Fruit fly (Drosophila melanogaster) whole organism, embryonic: ENCODE measurements around the gene Pss.

Experiments used
- ATbp ChIP-seq: fragments of 200-800 bp; sonication (Bioruptor generic); optimal IDR thresholded peaks from 2 replicates; lab custom pipeline; 2017; ENCODE audit warnings: missing biosample characterization, mild to moderate bottlenecking, missing genetic modification characterization, missing genetic modification reagents
- CG10267 ChIP-seq: fragments of 200-800 bp; sonication (Bioruptor generic); optimal IDR thresholded peaks from 2 replicates; lab custom pipeline; 2018; ENCODE audit warnings: missing biosample characterization, mild to moderate bottlenecking, missing genetic modification characterization, moderate library complexity
- CG10979 ChIP-seq: fragments of 200-800 bp; sonication (Bioruptor generic); optimal IDR thresholded peaks from 2 replicates; lab custom pipeline; 2018; ENCODE audit warnings: missing biosample characterization, mild to moderate bottlenecking, missing genetic modification characterization, moderate library complexity
- CG12104 ChIP-seq: fragments of 200-800 bp; sonication (Bioruptor generic); optimal IDR thresholded peaks from 3 replicates; lab custom pipeline; 2016; ENCODE audit warnings: missing biosample characterization, missing genetic modification characterization
- CG14860 ChIP-seq: fragments of 200-800 bp; sonication (Bioruptor generic); IDR thresholded peaks from 3 replicates; pipeline ENCODE4 v1.3.6; 2022; ENCODE audit warnings: missing biosample characterization, missing genetic modification characterization; ENCODE audit not compliant: partially characterized antibody
- CG16779 ChIP-seq: fragments of 200-800 bp; sonication (Bioruptor generic); IDR thresholded peaks from 2 replicates; pipeline ENCODE4 v1.3.6; 2022; ENCODE audit warnings: missing biosample characterization, missing genetic modification characterization
- CG16815 ChIP-seq: fragments of 200-800 bp; sonication (Bioruptor generic); optimal IDR thresholded peaks from 3 replicates; lab custom pipeline; 2017; ENCODE audit warnings: missing biosample characterization, mild to moderate bottlenecking, missing genetic modification characterization
- CG18011 ChIP-seq: fragments of 200-800 bp; sonication (Bioruptor generic); optimal IDR thresholded peaks from 2 replicates; lab custom pipeline; 2017; ENCODE audit warnings: missing biosample characterization, missing genetic modification characterization, mild to moderate bottlenecking, moderate library complexity, missing genotype
- CG2199 ChIP-seq: fragments of 200-800 bp; sonication (Bioruptor generic); IDR thresholded peaks from 3 replicates; pipeline ENCODE4 v1.3.6; 2022; ENCODE audit warnings: missing biosample characterization, missing genetic modification characterization
- CG2875 ChIP-seq: fragments of 200-800 bp; sonication (Bioruptor generic); optimal IDR thresholded peaks from 2 replicates; lab custom pipeline; 2017; ENCODE audit warnings: missing biosample characterization, mild to moderate bottlenecking, missing genetic modification characterization, missing genetic modification reagents
- CG32532 ChIP-seq: fragments of 200-800 bp; sonication (Bioruptor generic); IDR thresholded peaks from 2 replicates; pipeline ENCODE4 v1.3.6; 2022; ENCODE audit warnings: missing biosample characterization, missing genetic modification characterization
- CG34376 ChIP-seq: fragments of 200-800 bp; sonication (Bioruptor generic); optimal IDR thresholded peaks from 2 replicates; lab custom pipeline; 2018; ENCODE audit warnings: missing biosample characterization, mild to moderate bottlenecking, missing genetic modification characterization
- CG4820 ChIP-seq: fragments of 200-800 bp; sonication (Bioruptor generic); optimal IDR thresholded peaks from 3 replicates; lab custom pipeline; 2016; ENCODE audit warnings: missing biosample characterization, missing genetic modification characterization
- CG5245 ChIP-seq: fragments of 200-800 bp; sonication (Bioruptor generic); optimal IDR thresholded peaks from 3 replicates; lab custom pipeline; 2016; ENCODE audit warnings: missing biosample characterization, missing genetic modification characterization
- CG7357 ChIP-seq: fragments of 200-800 bp; sonication (Bioruptor generic); IDR thresholded peaks from 3 replicates; pipeline ENCODE4 v1.3.6; 2022; ENCODE audit warnings: missing biosample characterization, missing genetic modification characterization
- CG7963 ChIP-seq: fragments of 200-800 bp; sonication (Bioruptor generic); IDR thresholded peaks from 3 replicates; pipeline ENCODE4 v1.3.6; 2022; ENCODE audit warnings: missing biosample characterization, missing genetic modification characterization; ENCODE audit not compliant: partially characterized antibody
- CG9215 ChIP-seq: fragments of 200-800 bp; sonication (Bioruptor generic); IDR thresholded peaks from 2 replicates; pipeline ENCODE4 v1.3.6; 2022; ENCODE audit warnings: missing biosample characterization, missing genetic modification characterization
- CG9797 ChIP-seq: fragments of 200-800 bp; sonication (Bioruptor generic); optimal IDR thresholded peaks from 3 replicates; lab custom pipeline; 2018; ENCODE audit warnings: missing biosample characterization, mild to moderate bottlenecking, missing genetic modification characterization
- Dek ChIP-seq: fragments of 200-800 bp; sonication (Bioruptor generic); optimal IDR thresholded peaks from 3 replicates; lab custom pipeline; 2019; ENCODE audit warnings: missing biosample characterization, mild to moderate bottlenecking, missing genetic modification characterization, moderate library complexity
- Dip2 ChIP-seq: fragments of 200-800 bp; sonication (Bioruptor generic); IDR thresholded peaks from 2 replicates; pipeline ENCODE4 v1.3.6; 2022; ENCODE audit warnings: missing biosample characterization, missing genetic modification characterization
- Drgx ChIP-seq: fragments of 200-800 bp; sonication (Bioruptor generic); IDR thresholded peaks from 2 replicates; pipeline ENCODE4 v1.3.6; 2022; ENCODE audit warnings: missing biosample characterization, missing genetic modification characterization
- ERR ChIP-seq: fragments of 200-800 bp; sonication (Bioruptor generic); optimal IDR thresholded peaks from 2 replicates; lab custom pipeline; 2016; ENCODE audit warnings: missing biosample characterization, missing genetic modification characterization
- Gug ChIP-seq: fragments of 200-800 bp; sonication (Bioruptor generic); IDR thresholded peaks from 4 replicates; pipeline ENCODE4 v1.3.6; 2022; ENCODE audit warnings: missing biosample characterization, missing genetic modification characterization
- Hmr ChIP-seq: fragments of 200-800 bp; sonication (Bioruptor generic); optimal IDR thresholded peaks from 3 replicates; lab custom pipeline; 2017; ENCODE audit warnings: mild to moderate bottlenecking, missing biosample characterization, missing genetic modification reagents, missing genetic modification characterization
- Nf-YA ChIP-seq: fragments of 200-800 bp; sonication (Bioruptor generic); IDR thresholded peaks from 2 replicates; pipeline ENCODE4 v1.3.6; 2022; ENCODE audit warnings: missing biosample characterization, missing genetic modification characterization
- Optix ChIP-seq: fragments of 200-800 bp; sonication (Bioruptor generic); IDR thresholded peaks from 3 replicates; pipeline ENCODE4 v1.3.6; 2022; ENCODE audit warnings: missing biosample characterization, missing genetic modification characterization
- Ravus ChIP-seq: fragments of 200-800 bp; sonication (Bioruptor generic); IDR thresholded peaks from 2 replicates; pipeline ENCODE4 v1.3.6; 2022; ENCODE audit warnings: missing biosample characterization, missing genetic modification characterization
- Side ChIP-seq: fragments of 200-800 bp; sonication (Bioruptor generic); optimal IDR thresholded peaks from 2 replicates; lab custom pipeline; 2016; ENCODE audit warnings: missing biosample characterization, missing genetic modification characterization
- Sry-β ChIP-seq: fragments of 200-800 bp; sonication (Bioruptor generic); optimal IDR thresholded peaks from 2 replicates; lab custom pipeline; 2018; ENCODE audit warnings: missing biosample characterization, mild to moderate bottlenecking, missing genetic modification characterization, moderate library complexity
- ab ChIP-seq: fragments of 200-800 bp; sonication (Bioruptor generic); optimal IDR thresholded peaks from 2 replicates; lab custom pipeline; 2016; ENCODE audit warnings: missing biosample characterization, missing genetic modification characterization
- amos ChIP-seq: fragments of 200-800 bp; sonication (Bioruptor generic); IDR thresholded peaks from 2 replicates; pipeline ENCODE4 v1.3.6; 2022; ENCODE audit warnings: missing biosample characterization, missing genetic modification characterization; ENCODE audit not compliant: partially characterized antibody
- ap ChIP-seq: fragments of 200-800 bp; sonication (Bioruptor generic); IDR thresholded peaks from 2 replicates; pipeline ENCODE4 v1.3.6; 2022; ENCODE audit warnings: missing biosample characterization, missing genetic modification characterization
- chinmo ChIP-seq: fragments of 200-800 bp; sonication (Bioruptor generic); IDR thresholded peaks from 4 replicates; pipeline ENCODE4 v1.3.6; 2022; ENCODE audit warnings: missing biosample characterization, missing genetic modification characterization; ENCODE audit not compliant: partially characterized antibody
- corto ChIP-seq: fragments of 200-800 bp; sonication (Bioruptor generic); optimal IDR thresholded peaks from 2 replicates; lab custom pipeline; 2016; ENCODE audit warnings: missing biosample characterization, mild to moderate bottlenecking, missing genetic modification characterization, moderate library complexity
- cwo ChIP-seq: fragments of 200-800 bp; sonication (Bioruptor generic); optimal IDR thresholded peaks from 3 replicates; lab custom pipeline; 2017; ENCODE audit warnings: missing biosample characterization, missing genetic modification characterization, mild to moderate bottlenecking, moderate library complexity, missing genetic modification reagents
- dati ChIP-seq: fragments of 200-800 bp; sonication (Bioruptor generic); IDR thresholded peaks from 2 replicates; pipeline ENCODE4 v1.3.6; 2022; ENCODE audit warnings: missing biosample characterization, missing genetic modification characterization
- dimm ChIP-seq: fragments of 200-800 bp; sonication (Bioruptor generic); IDR thresholded peaks from 2 replicates; pipeline ENCODE4 v1.3.6; 2022; ENCODE audit warnings: missing biosample characterization, missing genetic modification characterization
- dpn ChIP-seq, 2 experiments: fragments of 200-800 bp; sonication (Bioruptor generic); optimal IDR thresholded peaks; 3 replicates each; lab custom pipeline; 2016; ENCODE audit warnings: missing biosample characterization in 2 of 2, missing genetic modification characterization in 2 of 2
- esg ChIP-seq: fragments of 200-800 bp; sonication (Bioruptor generic); conservative IDR thresholded peaks from 2 replicates; pipeline ENCODE4 v1.3.6; 2022; ENCODE audit warnings: missing biosample characterization, missing genetic modification characterization
- fd64A ChIP-seq: fragments of 200-800 bp; sonication (Bioruptor generic); optimal IDR thresholded peaks from 3 replicates; lab custom pipeline; 2018; ENCODE audit warnings: missing biosample characterization, mild to moderate bottlenecking, missing genetic modification characterization
- fd96Cb ChIP-seq: fragments of 200-800 bp; sonication (Bioruptor generic); optimal IDR thresholded peaks from 2 replicates; lab custom pipeline; 2018; ENCODE audit warnings: missing biosample characterization, mild to moderate bottlenecking, missing genetic modification characterization, moderate library complexity
- hb ChIP-seq: fragments of 200-800 bp; sonication (Bioruptor generic); IDR thresholded peaks from 3 replicates; pipeline ENCODE4 v1.3.6; 2022; ENCODE audit warnings: missing biosample characterization, missing genetic modification characterization; ENCODE audit not compliant: partially characterized antibody
- otp ChIP-seq: fragments of 200-800 bp; sonication (Bioruptor generic); IDR thresholded peaks from 3 replicates; pipeline ENCODE4, ENCODE4 v1.3.6; 2022; ENCODE audit warnings: missing biosample characterization, missing genetic modification characterization
- pho ChIP-seq: fragments of 200-800 bp; sonication (Bioruptor generic); optimal IDR thresholded peaks from 2 replicates; lab custom pipeline; 2016; ENCODE audit warnings: missing biosample characterization, missing genetic modification characterization
- sima ChIP-seq: fragments of 200-800 bp; sonication (Bioruptor generic); optimal IDR thresholded peaks from 2 replicates; lab custom pipeline; 2016; ENCODE audit warnings: missing biosample characterization, missing genetic modification characterization
- tll ChIP-seq, 2 experiments: fragments of 200-800 bp in 1 of 2; fragments of >200 bp in 1 of 2; sonication (Bioruptor generic) in 1 of 2; optimal IDR thresholded peaks; 2 replicates each; lab custom pipeline; 2017 to 2019; ENCODE audit warnings: missing biosample characterization in 2 of 2, missing genetic modification characterization in 2 of 2, mild to moderate bottlenecking in 1 of 2, moderate library complexity in 1 of 2
- zen2 ChIP-seq: fragments of 200-800 bp; sonication (Bioruptor generic); IDR thresholded peaks from 3 replicates; pipeline ENCODE4 v1.3.6; 2022; ENCODE audit warnings: missing biosample characterization, missing genetic modification characterization; ENCODE audit not compliant: partially characterized antibody
- zfh2 ChIP-seq: fragments of 200-800 bp; sonication (Bioruptor generic); optimal IDR thresholded peaks from 2 replicates; lab custom pipeline; 2016; ENCODE audit warnings: missing biosample characterization, missing genetic modification characterization

Pss gene

DNA sequence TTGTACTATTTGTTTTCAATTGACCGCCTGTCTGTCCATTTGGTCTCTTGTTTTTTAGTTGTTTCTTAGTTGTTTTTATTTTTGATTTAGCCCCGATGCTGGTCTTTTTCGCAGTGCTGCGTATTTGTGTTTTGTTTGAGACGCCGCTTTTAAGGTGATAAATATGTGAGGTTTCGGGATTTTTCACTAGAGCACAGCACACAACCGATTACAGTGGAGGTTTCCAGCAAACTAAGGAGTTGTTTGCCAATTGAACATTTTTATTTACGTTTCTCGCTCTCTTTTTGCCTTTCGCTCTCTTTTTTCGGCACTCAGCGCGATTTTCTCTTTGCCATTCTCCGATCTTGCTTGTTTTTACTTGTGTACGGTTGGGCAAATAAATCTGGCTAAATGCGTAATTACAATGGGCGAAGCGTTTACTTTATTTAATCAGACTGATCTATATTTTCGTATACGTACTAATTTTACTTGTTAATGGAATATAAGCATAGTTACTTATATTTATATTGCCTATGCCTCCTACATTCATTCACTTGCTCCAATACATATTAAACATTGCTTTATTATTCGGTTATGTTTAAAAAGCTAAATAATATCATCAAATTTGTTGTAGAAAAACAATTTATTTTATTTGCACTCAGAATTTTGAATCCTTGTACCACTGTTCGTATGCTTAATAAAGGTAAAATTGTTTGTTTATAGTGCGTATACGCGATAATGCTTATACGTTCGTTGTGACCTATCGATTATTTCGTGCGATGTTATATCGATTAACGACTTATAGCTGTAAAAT is 14.4 kb upstream of the Pss start, which contains the start of gene Rcd2 (continued):
- TF ChIP-seq CG7963 (GFP tag; lab: Robert Waterston, UW) (peak; percentile 64), dimm (GFP tag; lab: Robert Waterston, UW) (no peak), fd96Cb (tag; lab: Kevin White, UChicago) (peak; percentile 70), CG32532 (GFP tag; lab: Robert Waterston, UW) (peak; percentile 93), Ravus (peak; percentile 15; the same call in 1 of the 2 replicates), ab (no peak), corto (no peak), Nf-YA (peak; percentile 51; the same call in 1 of the 2 replicates), dati (GFP tag; lab: Robert Waterston, UW) (no peak), CG34376 (peak; percentile 90), CG9215 (GFP tag; lab: Robert Waterston, UW) (peak; percentile 75; the same call in 1 of the 2 replicates), pho (GFP tag; lab: Kevin White, UChicago) (peak; percentile 78), Side (no peak), Hmr (GFP tag; lab: Kevin White, UChicago) (peak; percentile 93), CG10979 (tag; lab: Kevin White, UChicago) (peak; percentile 75), dpn (GFP tag; optimal IDR thresholded peaks at IDR 0.05; lab: Kevin White, UChicago) (peak; percentile 28 to 65), hb (GFP tag; lab: Robert Waterston, UW) (peak; percentile 77), CG2199 (GFP tag; lab: Robert Waterston, UW) (no peak), CG14860 (GFP tag; lab: Robert Waterston, UW) (peak; percentile 88), Drgx (GFP tag; lab: Robert Waterston, UW) (peak; percentile 78), fd64A (GFP tag; lab: Kevin White, UChicago) (no peak), CG5245 (GFP tag; lab: Kevin White, UChicago) (peak; percentile 6), cwo (GFP tag; lab: Kevin White, UChicago) (peak; percentile 85), Optix (GFP tag; lab: Robert Waterston, UW) (no peak), CG9797 (GFP tag; lab: Kevin White, UChicago) (no peak), CG4820 (GFP tag; lab: Kevin White, UChicago) (peak; percentile 29), CG12104 (GFP tag; lab: Kevin White, UChicago) (peak; percentile 46), CG7357 (peak; percentile 69; the same call in 2 of the 3 replicates), Dek (tag; lab: Kevin White, UChicago) (peak; percentile 94), Gug (GFP tag; lab: Robert Waterston, UW) (no peak), ATbp (GFP tag; lab: Kevin White, UChicago) (peak; percentile 26), chinmo (GFP tag; lab: Robert Waterston, UW) (peak; percentile 81; the same call in 3 of the 4 replicates), zen2 (GFP tag; lab: Robert Waterston, UW) (peak; percentile 93), CG18011 (peak; percentile 50), amos (peak; percentile 94; the same call in 1 of the 2 replicates), esg (GFP tag; lab: Robert Waterston, UW) (peak; percentile 60), ap (no peak), sima (GFP tag; lab: Kevin White, UChicago) (no peak), zfh2 (GFP tag; lab: Kevin White, UChicago) (peak; percentile 44), CG2875 (GFP tag; lab: Kevin White, UChicago) (peak; percentile 46), ERR (GFP tag; lab: Kevin White, UChicago) (no peak), Sry-β (GFP tag; lab: Kevin White, UChicago) (no peak), CG16815 (GFP tag; lab: Kevin White, UChicago) (peak; percentile 21), CG10267 (tag; lab: Kevin White, UChicago) (peak; percentile 78), otp (GFP tag; lab: Robert Waterston, UW) (no peak), tll (GFP tag; optimal IDR thresholded peaks at IDR 0.05; lab: Kevin White, UChicago) (no peak), CG16779 (GFP tag; lab: Robert Waterston, UW) (0 out of 2 replicates have a peak, but pooled peaks have one; percentile 3), Dip2 (GFP tag; lab: Robert Waterston, UW) (no peak)
